Worm (Caenorhabditis elegans) whole organism, L1 larva: Measurements from ENCODE around the gene ndub-6.

Source experiments
- C04F5.9 ChIP-seq: sonication (generic microtip); optimal IDR thresholded peaks from 2 replicates; lab custom pipeline; 2016; ENCODE audit warnings: missing genetic modification characterization, missing compliant biosample characterization
- C34B4.2 ChIP-seq: sonication (generic microtip); optimal IDR thresholded peaks from 2 replicates; lab custom pipeline; 2017; ENCODE audit warnings: mild to moderate bottlenecking, missing genetic modification characterization, missing compliant biosample characterization
- F16B12.6 ChIP-seq: fragments of 150-350 bp; optimal IDR thresholded peaks from 2 replicates; lab custom pipeline; 2014; ENCODE audit warnings: missing biosample characterization, missing genetic modification characterization
- Y116A8C.19 ChIP-seq: sonication (generic microtip); optimal IDR thresholded peaks from 2 replicates; lab custom pipeline; 2016; ENCODE audit warnings: missing compliant biosample characterization, missing genetic modification characterization, borderline replicate concordance
- aha-1 ChIP-seq: fragments of 150-350 bp; optimal IDR thresholded peaks from 2 replicates; lab custom pipeline; 2014; ENCODE audit warnings: missing biosample characterization, missing genetic modification characterization
- aly-2 ChIP-seq: fragments of 150-350 bp; optimal IDR thresholded peaks from 2 replicates; lab custom pipeline; 2014; ENCODE audit warnings: missing biosample characterization, missing genetic modification characterization
- ama-1 ChIP-seq: fragments of 150-350 bp; optimal IDR thresholded peaks from 2 replicates; lab custom pipeline; 2014
- ceh-88 ChIP-seq: fragments of 200-800 bp; sonication (Bioruptor generic); IDR thresholded peaks from 2 replicates; pipeline ENCODE4 v1.3.6; 2022; ENCODE audit warnings: missing genetic modification characterization, missing compliant biosample characterization
- ces-1 ChIP-seq: fragments of 150-350 bp; optimal IDR thresholded peaks from 2 replicates; lab custom pipeline; 2014; ENCODE audit warnings: missing biosample characterization, missing genetic modification reagents, missing genetic modification characterization
- dpl-1 ChIP-seq, 3 experiments: fragments of 150-350 bp in 2 of 3; sonication (generic microtip) in 1 of 3; optimal IDR thresholded peaks; 2 replicates each; lab custom pipeline; 2014 to 2017; ENCODE audit warnings: missing biosample characterization in 3 of 3, missing genetic modification characterization in 3 of 3, missing genetic modification reagents in 3 of 3
- dsc-1 ChIP-seq: sonication (generic microtip); optimal IDR thresholded peaks from 2 replicates; lab custom pipeline; 2016; ENCODE audit warnings: mild to moderate bottlenecking, missing genetic modification characterization, missing compliant biosample characterization
- efl-3 ChIP-seq: fragments of 200-800 bp; sonication (Bioruptor generic); optimal IDR thresholded peaks from 2 replicates; lab custom pipeline; 2018; ENCODE audit warnings: mild to moderate bottlenecking, missing genetic modification characterization, missing compliant biosample characterization
- egl-27 ChIP-seq, 2 experiments: fragments of 150-350 bp in 1 of 2; sonication (generic microtip); optimal IDR thresholded peaks; 3 replicates each; lab custom pipeline; 2017 to 2018; ENCODE audit warnings: missing biosample characterization in 2 of 2, missing genetic modification characterization in 2 of 2, missing genetic modification reagents in 2 of 2
- elt-2 ChIP-seq: sonication (generic microtip); optimal IDR thresholded peaks from 2 replicates; lab custom pipeline; 2016; ENCODE audit warnings: missing genetic modification characterization, mild to moderate bottlenecking, inconsistent platforms, missing compliant biosample characterization, missing genetic modification reagents
- elt-3 ChIP-seq, 6 experiments: fragments of 150-350 bp in 1 of 6; sonication (generic microtip); optimal IDR thresholded peaks; 2 replicates each; lab custom pipeline; 2017 to 2018; ENCODE audit warnings: missing biosample characterization in 6 of 6, missing genetic modification characterization in 6 of 6, inconsistent platforms in 1 of 6
- ets-5 ChIP-seq: fragments of 200-800 bp; sonication (Bioruptor generic); IDR thresholded peaks from 2 replicates; pipeline ENCODE4 v1.3.6; 2022; ENCODE audit warnings: missing genetic modification characterization, missing compliant biosample characterization
- fkh-10 ChIP-seq: sonication (generic microtip); optimal IDR thresholded peaks from 2 replicates; lab custom pipeline; 2017; ENCODE audit warnings: missing biosample characterization, missing genetic modification reagents, missing genetic modification characterization
- fkh-4 ChIP-seq: sonication (generic microtip); optimal IDR thresholded peaks from 2 replicates; lab custom pipeline; 2016; ENCODE audit warnings: missing compliant biosample characterization, missing genetic modification characterization, borderline replicate concordance
- hlh-4 ChIP-seq: sonication (generic microtip); optimal IDR thresholded peaks from 2 replicates; lab custom pipeline; 2016; ENCODE audit warnings: mild to moderate bottlenecking, missing genetic modification characterization, missing compliant biosample characterization
- hpl-2 ChIP-seq: fragments of 150-350 bp; optimal IDR thresholded peaks from 2 replicates; lab custom pipeline; 2014; ENCODE audit warnings: missing biosample characterization, missing genetic modification reagents, missing genetic modification characterization
- irx-1 ChIP-seq: sonication (generic microtip); optimal IDR thresholded peaks from 2 replicates; lab custom pipeline; 2016; ENCODE audit warnings: missing genetic modification characterization, missing compliant biosample characterization
- isw-1 ChIP-seq: fragments of 200-800 bp; sonication (Bioruptor generic); IDR thresholded peaks from 2 replicates; pipeline ENCODE4 v1.3.6; 2022; ENCODE audit warnings: missing genetic modification characterization, missing compliant biosample characterization
- lin-13 ChIP-seq: fragments of 150-350 bp; optimal IDR thresholded peaks from 2 replicates; lab custom pipeline; 2014; ENCODE audit warnings: missing biosample characterization, missing genetic modification reagents, missing genetic modification characterization
- lsy-2 ChIP-seq, 2 experiments: fragments of 150-350 bp; optimal IDR thresholded peaks; 2 replicates each; lab custom pipeline; 2014; ENCODE audit warnings: missing biosample characterization in 2 of 2, missing genetic modification characterization in 2 of 2
- mab-9 ChIP-seq: fragments of 200-800 bp; sonication (Bioruptor generic); IDR thresholded peaks from 2 replicates; pipeline ENCODE4 v1.3.6; 2022; ENCODE audit warnings: missing genetic modification reagents, missing genetic modification characterization, missing compliant biosample characterization
- mef-2 ChIP-seq: fragments of 150-350 bp; optimal IDR thresholded peaks from 2 replicates; lab custom pipeline; 2014; ENCODE audit warnings: missing biosample characterization, missing genetic modification characterization
- mep-1 ChIP-seq: fragments of 150-350 bp; optimal IDR thresholded peaks from 2 replicates; lab custom pipeline; 2014; ENCODE audit warnings: missing biosample characterization, missing genetic modification characterization
- nhr-11 ChIP-seq: fragments of 150-350 bp; optimal IDR thresholded peaks from 2 replicates; lab custom pipeline; 2014; ENCODE audit warnings: missing biosample characterization, missing genetic modification characterization
- nhr-20 ChIP-seq: sonication (generic microtip); optimal IDR thresholded peaks from 2 replicates; lab custom pipeline; 2016; ENCODE audit warnings: mild to moderate bottlenecking, missing genetic modification characterization, missing compliant biosample characterization
- nhr-237 ChIP-seq: fragments of 150-350 bp; optimal IDR thresholded peaks from 2 replicates; lab custom pipeline; 2014; ENCODE audit warnings: missing biosample characterization, missing genetic modification characterization
- nhr-47 ChIP-seq: sonication (generic microtip); optimal IDR thresholded peaks from 2 replicates; lab custom pipeline; 2016; ENCODE audit warnings: mild to moderate bottlenecking, missing genetic modification characterization, moderate library complexity, missing compliant biosample characterization
- nhr-71 ChIP-seq: sonication (generic microtip); optimal IDR thresholded peaks from 2 replicates; lab custom pipeline; 2016; ENCODE audit warnings: mild to moderate bottlenecking, missing genetic modification characterization, moderate library complexity, missing compliant biosample characterization
- nhr-76 ChIP-seq: sonication (generic microtip); optimal IDR thresholded peaks from 2 replicates; lab custom pipeline; 2017; ENCODE audit warnings: missing biosample characterization, missing genetic modification characterization
- nhr-77 ChIP-seq: fragments of 150-350 bp; optimal IDR thresholded peaks from 2 replicates; lab custom pipeline; 2014; ENCODE audit warnings: missing biosample characterization, missing genetic modification characterization
- nhr-84 ChIP-seq: sonication (generic microtip); optimal IDR thresholded peaks from 2 replicates; lab custom pipeline; 2017; ENCODE audit warnings: missing biosample characterization, missing genetic modification characterization
- nhr-85 ChIP-seq: sonication (generic microtip); peaks from one replicate; lab custom pipeline; 2016; ENCODE audit warnings: missing genetic modification characterization, inconsistent platforms, missing compliant biosample characterization
- nhr-90 ChIP-seq: sonication (generic microtip); optimal IDR thresholded peaks from 2 replicates; lab custom pipeline; 2016; ENCODE audit warnings: mild to moderate bottlenecking, missing genetic modification characterization, missing compliant biosample characterization; ENCODE audit not compliant: poor library complexity
- pax-3 ChIP-seq: fragments of 200-800 bp; sonication (Bioruptor generic); optimal IDR thresholded peaks from 2 replicates; lab custom pipeline; 2018; ENCODE audit warnings: mild to moderate bottlenecking, missing genetic modification characterization, moderate library complexity, missing compliant biosample characterization
- rnt-1 ChIP-seq: sonication (generic microtip); optimal IDR thresholded peaks from 2 replicates; lab custom pipeline; 2016; ENCODE audit warnings: mild to moderate bottlenecking, missing genetic modification characterization, moderate library complexity, missing compliant biosample characterization
- snpc-4 ChIP-seq: fragments of 150-350 bp; optimal IDR thresholded peaks from 2 replicates; lab custom pipeline; 2014; ENCODE audit warnings: missing biosample characterization, missing genetic modification characterization
- sptf-1 ChIP-seq: fragments of 150-350 bp; optimal IDR thresholded peaks from 2 replicates; lab custom pipeline; 2014; ENCODE audit warnings: missing biosample characterization, missing genetic modification characterization
- sup-37 ChIP-seq: fragments of 200-800 bp; sonication (Bioruptor generic); optimal IDR thresholded peaks from 2 replicates; lab custom pipeline; 2018; ENCODE audit warnings: mild to moderate bottlenecking, missing genetic modification characterization, missing compliant biosample characterization
- swsn-7 ChIP-seq: sonication (generic microtip); optimal IDR thresholded peaks from 2 replicates; lab custom pipeline; 2016; ENCODE audit warnings: missing genetic modification characterization, missing compliant biosample characterization
- tlp-1 ChIP-seq: fragments of 150-350 bp; optimal IDR thresholded peaks from 2 replicates; lab custom pipeline; 2014; ENCODE audit warnings: missing biosample characterization, missing genetic modification characterization
- unc-30 ChIP-seq: sonication (generic microtip); optimal IDR thresholded peaks from 2 replicates; lab custom pipeline; 2017; ENCODE audit warnings: missing biosample characterization, missing genetic modification characterization
- unc-86 ChIP-seq: sonication (generic microtip); optimal IDR thresholded peaks from 2 replicates; lab custom pipeline; 2016; ENCODE audit warnings: missing genetic modification characterization, missing compliant biosample characterization
- zag-1 ChIP-seq: fragments of 150-350 bp; optimal IDR thresholded peaks from 2 replicates; lab custom pipeline; 2014; ENCODE audit warnings: missing biosample characterization, missing genetic modification characterization
- ztf-4 ChIP-seq: fragments of 150-350 bp; optimal IDR thresholded peaks from 2 replicates; lab custom pipeline; 2014; ENCODE audit warnings: missing biosample characterization, missing genetic modification characterization

ndub-6 gene

ce11 chrIV:11604909-11605308 lies 47.3 kb upstream of the ndub-6 start, which contains the start of the genes ragc-1 and Y24F12A.1 (continued):
- peak; percentile 41 for TF ChIP-seq nhr-47 (tag; lab: Kevin White, UChicago)
- peak; percentile 48 for TF ChIP-seq rnt-1
- no peak for TF ChIP-seq snpc-4 (tag; lab: Kevin White, UChicago)
- no peak for TF ChIP-seq ets-5 (GFP tag; lab: Robert Waterston, UW)
- TF ChIP-seq ces-1 (GFP tag; lab: Kevin White, UChicago), result no peak
- TF ChIP-seq swsn-7 (tag; lab: Kevin White, UChicago), result peak; percentile 39
- no peak for TF ChIP-seq unc-30 (tag; lab: Kevin White, UChicago)
- peak; percentile 34 for TF ChIP-seq dsc-1 (tag; lab: Kevin White, UChicago)
- TF ChIP-seq Y116A8C.19 (tag; lab: Kevin White, UChicago), result no peak
- no peak for TF ChIP-seq efl-3 (GFP tag; lab: Kevin White, UChicago)
- peak in 1 of 6 experiments; percentile 66 for TF ChIP-seq elt-3 (tag; optimal IDR thresholded peaks at IDR 0.05; lab: Kevin White, UChicago)
- peak; percentile 51 for TF ChIP-seq nhr-90 (tag; lab: Kevin White, UChicago)
- TF ChIP-seq elt-2, result no peak
- no peak for TF ChIP-seq F16B12.6 (tag; lab: Kevin White, UChicago)
- TF ChIP-seq hpl-2, result no peak
- no peak for TF ChIP-seq mef-2 (tag; lab: Kevin White, UChicago)
- peak; percentile 58 to 68 for TF ChIP-seq lsy-2 (tag; optimal IDR thresholded peaks at IDR 0.05; lab: Kevin White, UChicago)
- no peak for TF ChIP-seq C34B4.2 (tag; lab: Kevin White, UChicago)
- no peak for TF ChIP-seq sup-37 (GFP tag; lab: Kevin White, UChicago)
- TF ChIP-seq isw-1 (GFP tag; lab: Robert Waterston, UW), result no peak
- TF ChIP-seq nhr-77, result no peak
- TF ChIP-seq nhr-76, result no peak
- TF ChIP-seq mep-1 (tag; lab: Kevin White, UChicago), result peak; percentile 38
- no peak for TF ChIP-seq nhr-237 (tag; lab: Kevin White, UChicago)
- no peak for TF ChIP-seq mab-9
- TF ChIP-seq nhr-11, result no peak
- no peak for TF ChIP-seq unc-86
- peak; percentile 52 for TF ChIP-seq nhr-71
- no peak for TF ChIP-seq hlh-4
- TF ChIP-seq sptf-1 (tag; lab: Kevin White, UChicago), result no peak
- no peak for TF ChIP-seq C04F5.9

- 0 out of 2 replicates have a peak, but pooled peaks have one; percentile 56 for TF ChIP-seq ets-5 (GFP tag; lab: Robert Waterston, UW)
- 0 out of 2 replicates have a peak, but pooled peaks have one; percentile 12 for TF ChIP-seq mab-9
Measured at ce11 chrIV:11616543-11616942, 35.7 kb upstream of the ndub-6 start.

- TF ChIP-seq nhr-11 (no peak), nhr-90 (tag; lab: Kevin White, UChicago) (no peak), nhr-85 (tag; lab: Kevin White, UChicago) (peak; percentile 61), aly-2 (tag; lab: Kevin White, UChicago) (no peak), fkh-4 (tag; lab: Kevin White, UChicago) (no peak), C04F5.9 (no peak), mep-1 (tag; lab: Kevin White, UChicago) (no peak), unc-30 (tag; lab: Kevin White, UChicago) (no peak), ztf-4 (tag; lab: Kevin White, UChicago) (no peak)
Measured at ce11 chrIV:11620909-11621308, 31.3 kb upstream of the ndub-6 start, which contains the start of gene dsl-5. Gene dsl-5, minus strand, starts transcription at chrIV:11621009.

- TF ChIP-seq fkh-10 (GFP tag; lab: Kevin White, UChicago) (no peak), zag-1 (tag; lab: Kevin White, UChicago) (no peak), aha-1 (tag; lab: Kevin White, UChicago) (no peak), F16B12.6 (tag; lab: Kevin White, UChicago) (no peak), Y116A8C.19 (tag; lab: Kevin White, UChicago) (no peak), tlp-1 (no peak), lin-13 (GFP tag; lab: Kevin White, UChicago) (no peak), ama-1 (no peak), unc-30 (tag; lab: Kevin White, UChicago) (no peak), dpl-1 (GFP tag; optimal IDR thresholded peaks at IDR 0.05; lab: Kevin White, UChicago) (no peak), pax-3 (tag; lab: Kevin White, UChicago) (no peak), nhr-84 (no peak), ceh-88 (GFP tag; lab: Robert Waterston, UW) (no peak), nhr-20 (no peak), egl-27 (tag; optimal IDR thresholded peaks at IDR 0.05; lab: Kevin White, UChicago) (no peak), nhr-11 (no peak), irx-1 (tag; lab: Kevin White, UChicago) (no peak)
Measured at ce11 chrIV:11622336-11622735, 29.9 kb upstream of the ndub-6 start.
